Fruit fly (Drosophila melanogaster): ENCODE data around the gene CG1387.
A peak's percentile ranks its signal among the peaks of the same experiment; 100 is the strongest.

CG1387 gene

dm6 chrX:8410349-8411240 lies 25.0 kb downstream of the CG1387 start (continued):
- no peak for TF ChIP-seq CkIIα-i1 (GFP tag; IDR thresholded peaks at IDR 0.05)
- TF ChIP-seq CG12219 (GFP tag; optimal IDR thresholded peaks at IDR 0.05) = no peak
- no peak for TF ChIP-seq CG13624 (GFP tag; optimal IDR thresholded peaks at IDR 0.05)
- TF ChIP-seq grau (tag; optimal IDR thresholded peaks at IDR 0.05) = no peak
- 0 out of 2 replicates have a peak, but pooled peaks have one; percentile 9 for TF ChIP-seq CG16779 (GFP tag; IDR thresholded peaks at IDR 0.05)
- no peak for TF ChIP-seq pum (GFP tag; optimal IDR thresholded peaks at IDR 0.05)
- TF ChIP-seq esg (GFP tag; conservative IDR thresholded peaks at IDR 0.05) = no peak
- no peak for TF ChIP-seq CG8944 (GFP tag; optimal IDR thresholded peaks at IDR 0.05)
- TF ChIP-seq zen (tag; optimal IDR thresholded peaks at IDR 0.05) = no peak
- TF ChIP-seq CG2875 (GFP tag; optimal IDR thresholded peaks at IDR 0.05) = no peak
- peak; percentile 56 for TF ChIP-seq Rfx (GFP tag; IDR thresholded peaks at IDR 0.05)
- TF ChIP-seq CG14710 (tag; optimal IDR thresholded peaks at IDR 0.05) = no peak
- no peak for TF ChIP-seq CG1233 (GFP tag; optimal IDR thresholded peaks at IDR 0.05)
- TF ChIP-seq CG17385 (GFP tag; optimal IDR thresholded peaks at IDR 0.05) = no peak
- TF ChIP-seq lola (GFP tag; optimal IDR thresholded peaks at IDR 0.05) = no peak
- TF ChIP-seq CG11723 (GFP tag; optimal IDR thresholded peaks at IDR 0.05) = no peak
- TF ChIP-seq CG10654 (GFP tag; optimal IDR thresholded peaks at IDR 0.05) = no peak
- no peak for TF ChIP-seq corto (GFP tag; optimal IDR thresholded peaks at IDR 0.05)
- TF ChIP-seq CG17802 (tag; optimal IDR thresholded peaks at IDR 0.05) = no peak
- TF ChIP-seq ken (GFP tag; IDR thresholded peaks at IDR 0.05) = peak; percentile 28; the same call in 1 of the 3 replicates
- peak; percentile 82 for TF ChIP-seq yki (optimal IDR thresholded peaks at IDR 0.05)
- no peak for TF ChIP-seq disco-r (GFP tag; optimal IDR thresholded peaks at IDR 0.05)
- no peak for TF ChIP-seq CG6683 (GFP tag; optimal IDR thresholded peaks at IDR 0.05)
- no peak for TF ChIP-seq MBD-R2 (GFP tag; IDR thresholded peaks at IDR 0.05)
- TF ChIP-seq Abd-B (GFP tag; optimal IDR thresholded peaks at IDR 0.05) = no peak
- TF ChIP-seq CG9609 (GFP tag; optimal IDR thresholded peaks at IDR 0.05) = no peak
- no peak for TF ChIP-seq CG18262 (tag; optimal IDR thresholded peaks at IDR 0.05)
- TF ChIP-seq CG8924 (tag; optimal IDR thresholded peaks at IDR 0.05) = no peak
- no peak for TF ChIP-seq chn (GFP tag; optimal IDR thresholded peaks at IDR 0.05)
- TF ChIP-seq Gug (GFP tag; IDR thresholded peaks at IDR 0.05) = no peak
- no peak for TF ChIP-seq CG8478 (optimal IDR thresholded peaks at IDR 0.05)
- no peak for TF ChIP-seq Nf-YA (GFP tag; IDR thresholded peaks at IDR 0.05)
- no peak for TF ChIP-seq kah (GFP tag; optimal IDR thresholded peaks at IDR 0.05)
- TF ChIP-seq pb (GFP tag; optimal IDR thresholded peaks at IDR 0.05) = no peak
- no peak for TF ChIP-seq Tbp (GFP tag; optimal IDR thresholded peaks at IDR 0.05)
- TF ChIP-seq CG6254 (GFP tag; optimal IDR thresholded peaks at IDR 0.05) = peak; percentile 24
- no peak for TF ChIP-seq CG11398 (GFP tag; optimal IDR thresholded peaks at IDR 0.05)
- no peak for TF ChIP-seq CG12299 (tag; optimal IDR thresholded peaks at IDR 0.05)
- TF ChIP-seq Meics (GFP tag; optimal IDR thresholded peaks at IDR 0.05) = no peak
- TF ChIP-seq CG9437 (GFP tag; optimal IDR thresholded peaks at IDR 0.05) = no peak
- TF ChIP-seq CG15269 (tag; optimal IDR thresholded peaks at IDR 0.05) = no peak
- TF ChIP-seq Lpt (GFP tag; optimal IDR thresholded peaks at IDR 0.05) = no peak
- no peak for TF ChIP-seq CG7928 (GFP tag; optimal IDR thresholded peaks at IDR 0.05)
- TF ChIP-seq GATAe (GFP tag; conservative IDR thresholded peaks at IDR 0.05) = no peak
- TF ChIP-seq gro (GFP tag; optimal IDR thresholded peaks at IDR 0.05) = no peak
- TF ChIP-seq ATbp (GFP tag; optimal IDR thresholded peaks at IDR 0.05) = no peak
- no peak for TF ChIP-seq CG15073 (GFP tag; optimal IDR thresholded peaks at IDR 0.05)
- TF ChIP-seq onecut (GFP tag; IDR thresholded peaks at IDR 0.05) = peak; percentile 29
- no peak for TF ChIP-seq bigmax (GFP tag; optimal IDR thresholded peaks at IDR 0.05)
- TF ChIP-seq dan (GFP tag; IDR thresholded peaks at IDR 0.05) = no peak
